Fruit fly (Drosophila melanogaster) whole organism, prepupa: ENCODE measurements around the gene CG4325.

Experiments
- Blimp-1 ChIP-seq: fragments of 200-800 bp; sonication (Bioruptor generic); optimal IDR thresholded peaks from 3 replicates; lab custom pipeline; 2017; ENCODE audit warnings: missing biosample characterization, missing genetic modification characterization, mild to moderate bottlenecking, moderate library complexity, missing genetic modification reagents
- CG10631 ChIP-seq: fragments of 200-800 bp; sonication (Bioruptor generic); optimal IDR thresholded peaks from 2 replicates; lab custom pipeline; 2016; ENCODE audit warnings: missing biosample characterization, missing genetic modification characterization
- CG10669 ChIP-seq: fragments of 200-800 bp; sonication (Bioruptor generic); optimal IDR thresholded peaks from 3 replicates; lab custom pipeline; 2018; ENCODE audit warnings: missing biosample characterization, mild to moderate bottlenecking, missing genetic modification characterization, moderate library complexity
- CG11294 ChIP-seq: fragments of 200-800 bp; sonication (Bioruptor generic); IDR thresholded peaks from 2 replicates; pipeline ENCODE4 v1.3.6; 2022; ENCODE audit warnings: missing biosample characterization, missing genetic modification characterization
- CG15336 ChIP-seq: fragments of 200-800 bp; sonication (Bioruptor generic); IDR thresholded peaks from 2 replicates; pipeline ENCODE4 v1.3.6; 2022; ENCODE audit warnings: missing biosample characterization, missing genetic modification characterization
- CG1621 ChIP-seq: fragments of 200-800 bp; sonication (Bioruptor generic); optimal IDR thresholded peaks from 3 replicates; lab custom pipeline; 2018; ENCODE audit warnings: missing biosample characterization, mild to moderate bottlenecking, missing genetic modification characterization
- CG16779 ChIP-seq: fragments of 200-800 bp; sonication (Bioruptor generic); optimal IDR thresholded peaks from 3 replicates; lab custom pipeline; 2017; ENCODE audit warnings: missing biosample characterization, mild to moderate bottlenecking, missing genetic modification characterization
- CG3032 ChIP-seq: fragments of 200-800 bp; optimal IDR thresholded peaks from 2 replicates; lab custom pipeline; 2019; ENCODE audit warnings: missing biosample characterization, mild to moderate bottlenecking, missing genetic modification characterization, moderate library complexity
- CG32006 ChIP-seq: fragments of 200-800 bp; sonication (Bioruptor generic); optimal IDR thresholded peaks from 3 replicates; lab custom pipeline; 2017; ENCODE audit warnings: missing biosample characterization, mild to moderate bottlenecking, missing genetic modification characterization
- CG34406 ChIP-seq: fragments of 200-800 bp; sonication (Bioruptor generic); optimal IDR thresholded peaks from 3 replicates; lab custom pipeline; 2016; ENCODE audit warnings: missing biosample characterization, missing genetic modification characterization
- CG3919 ChIP-seq: fragments of 200-800 bp; sonication (Bioruptor generic); optimal IDR thresholded peaks from 3 replicates; lab custom pipeline; 2016; ENCODE audit warnings: missing biosample characterization, missing genetic modification characterization
- CG4318 ChIP-seq: fragments of 200-800 bp; sonication (Bioruptor generic); optimal IDR thresholded peaks from 3 replicates; lab custom pipeline; 2017; ENCODE audit warnings: missing biosample characterization, mild to moderate bottlenecking, missing genetic modification characterization
- CG6163 ChIP-seq: fragments of 200-800 bp; sonication (Bioruptor generic); IDR thresholded peaks from 3 replicates; pipeline ENCODE4 v1.3.6; 2022; ENCODE audit warnings: missing biosample characterization, missing genetic modification characterization
- CG6276 ChIP-seq: fragments of 200-800 bp; sonication (Bioruptor generic); optimal IDR thresholded peaks from 2 replicates; lab custom pipeline; 2017; ENCODE audit warnings: missing biosample characterization, mild to moderate bottlenecking, missing genetic modification characterization
- CG6792 ChIP-seq: fragments of 200-800 bp; sonication (Bioruptor generic); optimal IDR thresholded peaks from 3 replicates; lab custom pipeline; 2016; ENCODE audit warnings: missing biosample characterization, missing genetic modification characterization
- CG6808 ChIP-seq: fragments of 200-800 bp; sonication (Bioruptor generic); optimal IDR thresholded peaks from 3 replicates; lab custom pipeline; 2017; ENCODE audit warnings: missing biosample characterization, missing genetic modification characterization, mild to moderate bottlenecking, moderate library complexity, missing genetic modification reagents
- CG6854 ChIP-seq: fragments of 200-800 bp; sonication (Bioruptor generic); optimal IDR thresholded peaks from 2 replicates; lab custom pipeline; 2017; ENCODE audit warnings: missing biosample characterization, mild to moderate bottlenecking, missing genetic modification characterization
- CG7368 ChIP-seq: fragments of 200-800 bp; sonication (Bioruptor generic); optimal IDR thresholded peaks from 3 replicates; lab custom pipeline; 2016; ENCODE audit warnings: missing biosample characterization, missing genetic modification characterization
- CG8319 ChIP-seq: fragments of 200-800 bp; sonication (Bioruptor generic); optimal IDR thresholded peaks from 3 replicates; lab custom pipeline; 2016; ENCODE audit warnings: missing biosample characterization, missing genetic modification characterization
- CG8632 ChIP-seq: fragments of 200-800 bp; sonication (Bioruptor generic); optimal IDR thresholded peaks from 3 replicates; lab custom pipeline; 2016; ENCODE audit warnings: missing biosample characterization, missing genetic modification characterization
- CG9139 ChIP-seq: fragments of 200-800 bp; sonication (Bioruptor generic); optimal IDR thresholded peaks from 3 replicates; lab custom pipeline; 2017; ENCODE audit warnings: missing biosample characterization, mild to moderate bottlenecking, missing genetic modification characterization
- Eip75B ChIP-seq: fragments of 200-800 bp; sonication (Bioruptor generic); optimal IDR thresholded peaks from 3 replicates; lab custom pipeline; 2016; ENCODE audit warnings: missing biosample characterization, missing genetic modification characterization
- Eip78C ChIP-seq: fragments of 200-800 bp; sonication (Bioruptor generic); peaks from one replicate; lab custom pipeline; 2016; ENCODE audit warnings: missing biosample characterization, missing genetic modification characterization
- Ets21C ChIP-seq: fragments of 200-800 bp; sonication (Bioruptor generic); optimal IDR thresholded peaks from 3 replicates; lab custom pipeline; 2016; ENCODE audit warnings: missing biosample characterization, missing genetic modification characterization
- Ets96B ChIP-seq: fragments of 200-800 bp; optimal IDR thresholded peaks from 2 replicates; lab custom pipeline; 2019; ENCODE audit warnings: missing biosample characterization, mild to moderate bottlenecking, missing genetic modification characterization, moderate library complexity
- Gug ChIP-seq: fragments of 200-800 bp; sonication (Bioruptor generic); IDR thresholded peaks from 2 replicates; pipeline ENCODE4 v1.3.6; 2022; ENCODE audit warnings: missing biosample characterization, missing genetic modification characterization
- Hr38 ChIP-seq: sonication (Bioruptor generic); optimal IDR thresholded peaks from 2 replicates; lab custom pipeline; 2016; ENCODE audit warnings: missing biosample characterization, missing genetic modification characterization
- Hr39 ChIP-seq: fragments of 200-800 bp; sonication (Bioruptor generic); optimal IDR thresholded peaks from 2 replicates; lab custom pipeline; 2016; ENCODE audit warnings: missing biosample characterization, missing genetic modification characterization
- Hr4 ChIP-seq: fragments of 200-800 bp; sonication (Bioruptor generic); optimal IDR thresholded peaks from 3 replicates; lab custom pipeline; 2016; ENCODE audit warnings: missing biosample characterization, missing genetic modification characterization
- Met ChIP-seq: fragments of 200-800 bp; sonication (Bioruptor generic); optimal IDR thresholded peaks from 3 replicates; lab custom pipeline; 2016; ENCODE audit warnings: missing biosample characterization, missing genetic modification characterization
- OdsH ChIP-seq: fragments of 200-800 bp; sonication (Bioruptor generic); optimal IDR thresholded peaks from 3 replicates; lab custom pipeline; 2016; ENCODE audit warnings: missing biosample characterization, missing genetic modification characterization
- Smox ChIP-seq: fragments of 200-800 bp; sonication (Bioruptor generic); optimal IDR thresholded peaks from 3 replicates; lab custom pipeline; 2016; ENCODE audit warnings: missing biosample characterization, missing genetic modification characterization
- Sox14 ChIP-seq: fragments of 200-800 bp; sonication (Bioruptor generic); optimal IDR thresholded peaks from 3 replicates; lab custom pipeline; 2016; ENCODE audit warnings: missing biosample characterization, missing genetic modification characterization
- Sox15 ChIP-seq: fragments of 200-800 bp; sonication (Bioruptor generic); optimal IDR thresholded peaks from 3 replicates; lab custom pipeline; 2016; ENCODE audit warnings: missing biosample characterization, missing genetic modification characterization
- dac ChIP-seq: fragments of 200-800 bp; sonication (Bioruptor generic); optimal IDR thresholded peaks from 2 replicates; lab custom pipeline; 2017; ENCODE audit warnings: missing biosample characterization, mild to moderate bottlenecking, missing genetic modification characterization
- eg ChIP-seq: fragments of 200-800 bp; sonication (Bioruptor generic); IDR thresholded peaks from 3 replicates; pipeline ENCODE4 v1.3.6; 2022; ENCODE audit warnings: missing biosample characterization, missing genetic modification characterization
- esn ChIP-seq: fragments of 200-800 bp; sonication (Bioruptor generic); optimal IDR thresholded peaks from 2 replicates; lab custom pipeline; 2016; ENCODE audit warnings: missing biosample characterization, mild to moderate bottlenecking, missing genetic modification characterization, moderate library complexity
- fd59A ChIP-seq: fragments of 200-800 bp; sonication (Bioruptor generic); optimal IDR thresholded peaks from 2 replicates; lab custom pipeline; 2017; ENCODE audit warnings: missing biosample characterization, mild to moderate bottlenecking, missing genetic modification characterization, missing genetic modification reagents
- fd85E ChIP-seq: fragments of 200-800 bp; sonication (Bioruptor generic); optimal IDR thresholded peaks from 3 replicates; lab custom pipeline; 2016; ENCODE audit warnings: missing biosample characterization, missing genetic modification characterization
- lz ChIP-seq: fragments of 200-800 bp; sonication (Bioruptor generic); optimal IDR thresholded peaks from 3 replicates; lab custom pipeline; 2016; ENCODE audit warnings: missing biosample characterization, missing genetic modification characterization
- net ChIP-seq: fragments of 200-800 bp; sonication (Bioruptor generic); optimal IDR thresholded peaks from 3 replicates; lab custom pipeline; 2016; ENCODE audit warnings: missing biosample characterization, missing genetic modification characterization
- pdm3 ChIP-seq: fragments of 200-800 bp; sonication (Bioruptor generic); optimal IDR thresholded peaks from 3 replicates; lab custom pipeline; 2016; ENCODE audit warnings: missing biosample characterization, missing genetic modification characterization
- spab ChIP-seq: fragments of 200-800 bp; sonication (Bioruptor generic); optimal IDR thresholded peaks from 2 replicates; lab custom pipeline; 2017; ENCODE audit warnings: missing biosample characterization, mild to moderate bottlenecking, missing genetic modification characterization, missing genetic modification reagents
- ss ChIP-seq, 2 experiments: fragments of 200-800 bp; sonication (Bioruptor generic); optimal IDR thresholded peaks; 2 replicates in 1 of 2; 3 replicates in 1 of 2; lab custom pipeline; 2017 to 2018; ENCODE audit warnings: mild to moderate bottlenecking in 2 of 2, missing biosample characterization in 2 of 2, missing genetic modification characterization in 2 of 2, moderate library complexity in 1 of 2
- svp ChIP-seq: fragments of 200-800 bp; sonication (Bioruptor generic); peaks from one replicate; lab custom pipeline; 2016; ENCODE audit warnings: missing biosample characterization, missing genetic modification characterization

The CG4325 gene

dm6 chrX:2041981-2042847, 1.4 kb downstream of the CG4325 start, which contains the start of the genes Actn and usp (continued):
- TF ChIP-seq CG8632 (GFP tag; lab: Kevin White, UChicago) (no peak), CG6163 (peak; percentile 43; the same call in 1 of the 3 replicates), Hr4 (GFP tag; lab: Kevin White, UChicago) (peak; percentile 46), CG15336 (peak; percentile 54), fd85E (GFP tag; lab: Kevin White, UChicago) (peak; percentile 4), fd59A (no peak), esn (GFP tag; lab: Kevin White, UChicago) (peak; percentile 43), Gug (no peak), CG9139 (GFP tag; lab: Kevin White, UChicago) (no peak), spab (GFP tag; lab: Kevin White, UChicago) (no peak), CG32006 (GFP tag; lab: Kevin White, UChicago) (peak; percentile 24), CG10669 (no peak), CG10631 (GFP tag; lab: Kevin White, UChicago) (peak; percentile 13), ss (GFP tag; optimal IDR thresholded peaks at IDR 0.05; lab: Kevin White, UChicago) (peak; percentile 11 to 63), CG4318 (GFP tag; lab: Kevin White, UChicago) (peak; percentile 26), CG6854 (GFP tag; lab: Kevin White, UChicago) (peak; percentile 63), Smox (peak; percentile 45), svp (peak; percentile 80), Hr39 (GFP tag; lab: Kevin White, UChicago) (peak; percentile 8), CG1621 (tag; lab: Kevin White, UChicago) (peak; percentile 8), Ets96B (tag; lab: Kevin White, UChicago) (peak; percentile 6), net (GFP tag; lab: Kevin White, UChicago) (peak; percentile 30), Blimp-1 (GFP tag; lab: Kevin White, UChicago) (no peak), Met (GFP tag; lab: Kevin White, UChicago) (peak; percentile 42), CG3919 (GFP tag; lab: Kevin White, UChicago) (peak; percentile 25), Eip75B (GFP tag; lab: Kevin White, UChicago) (no peak)

dm6 chrX:2041312-2041918, 2.2 kb downstream of the CG4325 start, which contains the start of gene CG4313:
Gene CG4313, plus strand, starts transcription at chrX:2041868.
- TF ChIP-seq CG1621 (tag; lab: Kevin White, UChicago): peak; percentile 42
- peak; percentile 38 for TF ChIP-seq CG7368 (GFP tag; lab: Kevin White, UChicago)
- peak; percentile 68 for TF ChIP-seq CG6792 (GFP tag; lab: Kevin White, UChicago)
- TF ChIP-seq OdsH (GFP tag; lab: Kevin White, UChicago): peak; percentile 71
- TF ChIP-seq CG6808 (GFP tag; lab: Kevin White, UChicago): peak; percentile 64
- TF ChIP-seq fd59A: peak; percentile 43
- peak; percentile 72 for TF ChIP-seq Ets21C (GFP tag; lab: Kevin White, UChicago)
- peak; percentile 70 for TF ChIP-seq CG10631 (GFP tag; lab: Kevin White, UChicago)
- peak; percentile 75 for TF ChIP-seq Hr39 (GFP tag; lab: Kevin White, UChicago)
- TF ChIP-seq Met (GFP tag; lab: Kevin White, UChicago): peak; percentile 76
- peak; percentile 76 for TF ChIP-seq pdm3 (GFP tag; lab: Kevin White, UChicago)
- TF ChIP-seq Sox14 (GFP tag; lab: Kevin White, UChicago): peak; percentile 82
- TF ChIP-seq CG10669: peak; percentile 46
- peak; percentile 61 for TF ChIP-seq CG8319
- peak; percentile 81 for TF ChIP-seq esn (GFP tag; lab: Kevin White, UChicago)
- TF ChIP-seq lz (GFP tag; lab: Kevin White, UChicago): peak; percentile 84
- peak; percentile 54 for TF ChIP-seq CG6276
- no peak for TF ChIP-seq fd85E (GFP tag; lab: Kevin White, UChicago)
- TF ChIP-seq Sox15: peak; percentile 65
- TF ChIP-seq dac (GFP tag; lab: Kevin White, UChicago): peak; percentile 3
- no peak; the same call in 1 of the 2 replicates for TF ChIP-seq CG11294 (GFP tag; lab: Robert Waterston, UW)
- peak; percentile 63 for TF ChIP-seq CG3919 (GFP tag; lab: Kevin White, UChicago)
- TF ChIP-seq CG32006 (GFP tag; lab: Kevin White, UChicago): peak; percentile 65
- TF ChIP-seq eg (GFP tag; lab: Robert Waterston, UW): no peak; the same call in 1 of the 3 replicates
- TF ChIP-seq CG9139 (GFP tag; lab: Kevin White, UChicago): peak; percentile 43
- TF ChIP-seq CG34406 (GFP tag; lab: Kevin White, UChicago): peak; percentile 64
- TF ChIP-seq CG3032 (tag; lab: Kevin White, UChicago): peak; percentile 69
- TF ChIP-seq Hr38 (GFP tag; lab: Kevin White, UChicago): no peak
- peak; percentile 70 for TF ChIP-seq Eip75B (GFP tag; lab: Kevin White, UChicago)
- TF ChIP-seq ss (GFP tag; optimal IDR thresholded peaks at IDR 0.05; lab: Kevin White, UChicago): peak; percentile 7 to 45
- TF ChIP-seq CG16779 (tag; lab: Kevin White, UChicago): no peak
- peak; percentile 64 for TF ChIP-seq Hr4 (GFP tag; lab: Kevin White, UChicago)
- TF ChIP-seq Eip78C: peak; percentile 88
- TF ChIP-seq CG6163: no peak; the same call in 2 of the 3 replicates
